Worm (Caenorhabditis elegans): Measurements from ENCODE around the gene F09E5.3.

ce11 chrII:5365645-5366044, 8.2 kb upstream of the F09E5.3 start, which contains the start of gene F09E5.16:
- TF ChIP-seq arid-1 (GFP tag; conservative IDR thresholded peaks at IDR 0.05) (no peak), unc-130 (GFP tag; optimal IDR thresholded peaks at IDR 0.05) (no peak), snpc-4 (tag; optimal IDR thresholded peaks at IDR 0.05) (no peak), egl-43 (GFP tag; IDR thresholded peaks at IDR 0.05) (no peak), unc-62 (GFP tag; optimal IDR thresholded peaks at IDR 0.05 in 1 of 2) (no peak), unc-62 (tag; optimal IDR thresholded peaks at IDR 0.05) (no peak), ztf-11 (tag; optimal IDR thresholded peaks at IDR 0.05) (no peak), pha-4 (GFP tag; IDR thresholded peaks at IDR 0.05) (no peak), pha-4 (tag; optimal IDR thresholded peaks at IDR 0.05) (no peak), skn-1 (tag; optimal IDR thresholded peaks at IDR 0.05) (no peak), nhr-11 (tag; optimal IDR thresholded peaks at IDR 0.05) (no peak), mep-1 (tag; optimal IDR thresholded peaks at IDR 0.05) (no peak), R02D3.7 (tag; optimal IDR thresholded peaks at IDR 0.05) (no peak)
